Worm (Caenorhabditis elegans) whole organism, L4/young adult: ENCODE results near the gene cyn-12.

Experiments used
- W03F9.2 ChIP-seq: fragments of 150-350 bp; optimal IDR thresholded peaks from 2 replicates; lab custom pipeline; 2014; ENCODE audit warnings: missing biosample characterization, missing genetic modification characterization
- dao-5 ChIP-seq: sonication (generic microtip); optimal IDR thresholded peaks from 2 replicates; lab custom pipeline; 2016; ENCODE audit warnings: missing genotype, missing genetic modification characterization, moderate library complexity, missing compliant biosample characterization
- him-1 ChIP-seq: sonication (generic microtip); optimal IDR thresholded peaks from 2 replicates; lab custom pipeline; 2016; ENCODE audit warnings: missing genotype, missing genetic modification reagents, missing genetic modification characterization, missing compliant biosample characterization

cyn-12 gene

ce11 chrIV:7156356-7156755, 23.3 kb upstream of the cyn-12 start, which contains the start of gene maph-9:
maph-9 (plus strand) TSS chrIV:7156628.
- TF ChIP-seq dao-5 (tag; lab: Kevin White, UChicago) (no peak), W03F9.2 (tag; lab: Kevin White, UChicago) (no peak), him-1 (tag; lab: Kevin White, UChicago) (no peak)

- TF ChIP-seq him-1 (tag; lab: Kevin White, UChicago) (no peak), W03F9.2 (tag; lab: Kevin White, UChicago) (no peak), dao-5 (tag; lab: Kevin White, UChicago) (no peak)
These were observed 21.3 kb upstream of the cyn-12 start, which contains the start of gene C34D4.2 for ce11 chrIV:7154356-7154755. C34D4.2 (plus strand) TSS chrIV:7154656.

ce11 chrIV:7153362-7153761, 20.3 kb upstream of the cyn-12 start, which contains the start of gene C34D4.3:
C34D4.3 (plus strand) TSS chrIV:7153662.
- TF ChIP-seq W03F9.2 (tag; lab: Kevin White, UChicago) = no peak
- no peak for TF ChIP-seq him-1 (tag; lab: Kevin White, UChicago)
- TF ChIP-seq dao-5 (tag; lab: Kevin White, UChicago) = no peak

- TF ChIP-seq dao-5 (tag; lab: Kevin White, UChicago) = no peak
- TF ChIP-seq him-1 (tag; lab: Kevin White, UChicago) = no peak
- no peak for TF ChIP-seq W03F9.2 (tag; lab: Kevin White, UChicago)
These were observed 19.4 kb upstream of the cyn-12 start, which contains the start of gene col-113 for ce11 chrIV:7152409-7152808. col-113 (minus strand) TSS chrIV:7152509.

- TF ChIP-seq dao-5 (tag; lab: Kevin White, UChicago) (no peak), W03F9.2 (tag; lab: Kevin White, UChicago) (no peak), him-1 (tag; lab: Kevin White, UChicago) (no peak)
These were observed 16.1 kb upstream of the cyn-12 start, which contains the start of gene C34D4.4 for ce11 chrIV:7149020-7149601. C34D4.4 (plus strand) TSS chrIV:7149361.

ce11 chrIV:7147722-7148121, 14.7 kb upstream of the cyn-12 start:
- TF ChIP-seq dao-5 (tag; lab: Kevin White, UChicago) (no peak), W03F9.2 (tag; lab: Kevin White, UChicago) (peak; percentile 21)

- TF ChIP-seq dao-5 (tag; lab: Kevin White, UChicago) (no peak), him-1 (tag; lab: Kevin White, UChicago) (no peak), W03F9.2 (tag; lab: Kevin White, UChicago) (no peak)
These were observed 11.7 kb upstream of the cyn-12 start, which contains the start of gene hecd-1 for ce11 chrIV:7144670-7145257. hecd-1 (minus strand) TSS chrIV:7144720.

- TF ChIP-seq him-1 (tag; lab: Kevin White, UChicago) = no peak
- no peak for TF ChIP-seq dao-5 (tag; lab: Kevin White, UChicago)
- TF ChIP-seq W03F9.2 (tag; lab: Kevin White, UChicago) = no peak
These were observed 6.1 kb upstream of the cyn-12 start for ce11 chrIV:7139143-7139542.

- TF ChIP-seq dao-5 (tag; lab: Kevin White, UChicago) = no peak
- no peak for TF ChIP-seq him-1 (tag; lab: Kevin White, UChicago)
- no peak for TF ChIP-seq W03F9.2 (tag; lab: Kevin White, UChicago)
These were observed 966 bp upstream of the cyn-12 start, which contains the start of gene mutd-1 for ce11 chrIV:7133983-7134382. mutd-1 (minus strand) TSS chrIV:7134083.

ce11 chrIV:7131780-7132179, 1.2 kb downstream of the cyn-12 start, which contains the start of gene grsp-3:
grsp-3 (minus strand) TSS chrIV:7131928.
- no peak for TF ChIP-seq dao-5 (tag; lab: Kevin White, UChicago)

- TF ChIP-seq dao-5 (tag; lab: Kevin White, UChicago) = no peak
- TF ChIP-seq him-1 (tag; lab: Kevin White, UChicago) = no peak
- TF ChIP-seq W03F9.2 (tag; lab: Kevin White, UChicago) = no peak
These were observed 11.5 kb downstream of the cyn-12 start, which contains the start of the genes C34D4.10 and str-48 for ce11 chrIV:7121313-7122055. C34D4.10 (minus strand) TSS chrIV:7121413. str-48 (plus strand) TSS chrIV:7122005.

ce11 chrIV:7114599-7114998, 18.4 kb downstream of the cyn-12 start, which contains the start of gene nas-8:
nas-8 (plus strand) TSS chrIV:7114899.
- TF ChIP-seq dao-5 (tag; lab: Kevin White, UChicago) (no peak), him-1 (tag; lab: Kevin White, UChicago) (no peak), W03F9.2 (tag; lab: Kevin White, UChicago) (no peak)

- TF ChIP-seq him-1 (tag; lab: Kevin White, UChicago) (no peak), dao-5 (tag; lab: Kevin White, UChicago) (no peak), W03F9.2 (tag; lab: Kevin White, UChicago) (no peak)
These were observed 21.7 kb downstream of the cyn-12 start, which contains the start of the genes ZC477.7 and ssq-3 for ce11 chrIV:7111354-7111753. ZC477.7 (minus strand) TSS chrIV:7111454. ssq-3 (plus strand) TSS chrIV:7111604.
